Worm (Caenorhabditis elegans) whole organism, L4 larva: ENCODE results near the gene msp-36.
"Not testable (repeated sequence)": the region's sequence is repeated elsewhere in the genome, so short reads cannot be mapped to it uniquely, and the experiment has no call there.

Source experiments
- ceh-82 ChIP-seq: sonication (generic microtip); optimal IDR thresholded peaks from 2 replicates; lab custom pipeline; 2017; ENCODE audit warnings: missing biosample characterization, missing genetic modification characterization
- lin-15B ChIP-seq: fragments of 150-350 bp; sonication (generic microtip); optimal IDR thresholded peaks from 3 replicates; lab custom pipeline; 2014; ENCODE audit warnings: missing biosample characterization, missing genetic modification characterization
- nhr-77 ChIP-seq: fragments of 150-350 bp; optimal IDR thresholded peaks from 2 replicates; lab custom pipeline; 2014; ENCODE audit warnings: missing biosample characterization, missing genetic modification characterization
- zag-1 ChIP-seq: fragments of 150-350 bp; optimal IDR thresholded peaks from 2 replicates; lab custom pipeline; 2014; ENCODE audit warnings: missing biosample characterization, missing genetic modification characterization
- ztf-11 ChIP-seq: fragments of 150-350 bp; optimal IDR thresholded peaks from 2 replicates; lab custom pipeline; 2014; ENCODE audit warnings: missing biosample characterization, missing genetic modification characterization

DNA sequence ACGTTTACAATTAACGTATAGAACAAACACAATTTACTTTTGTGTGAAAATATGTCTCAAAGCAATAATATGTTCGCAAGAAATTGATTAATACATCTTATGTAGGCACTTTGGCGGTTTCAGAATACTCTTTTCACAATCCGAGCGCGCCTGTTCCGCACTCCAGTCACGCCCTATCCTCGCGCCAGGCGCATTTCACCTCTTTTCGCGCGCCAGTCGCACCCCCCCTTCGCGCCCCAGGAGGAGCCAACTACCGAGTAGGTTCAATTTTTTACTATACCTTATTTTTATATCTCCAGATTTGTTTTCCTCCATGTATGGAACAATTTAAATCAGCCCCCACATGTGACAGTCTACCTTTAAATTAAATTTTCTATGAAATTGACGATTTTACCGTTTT lies 24.1 kb upstream of the msp-36 start:
- TF ChIP-seq ztf-11, nhr-77, zag-1, lin-15B, ceh-82 (tag; lab: Kevin White, UChicago): not testable (repeated sequence)
